Worm (Caenorhabditis elegans) whole organism, mixed stage, embryonic: ENCODE measurements around the gene txt-6.
A peak's percentile ranks its signal among the peaks of the same experiment; 100 is the strongest.

ENCODE experiments used
- M03D4.4 ChIP-seq: sonication (generic microtip); optimal IDR thresholded peaks from 2 replicates; lab custom pipeline; 2017; ENCODE audit warnings: mild to moderate bottlenecking, missing genetic modification characterization, missing compliant biosample characterization
- bed-3 ChIP-seq: fragments of 200-800 bp; sonication (Bioruptor generic); optimal IDR thresholded peaks from 3 replicates; lab custom pipeline; 2018; ENCODE audit warnings: mild to moderate bottlenecking, missing genetic modification characterization, moderate library complexity, missing compliant biosample characterization
- blmp-1 ChIP-seq: fragments of 150-350 bp; optimal IDR thresholded peaks from 2 replicates; lab custom pipeline; 2014; ENCODE audit warnings: missing biosample characterization, missing genetic modification characterization
- ceh-39 ChIP-seq: fragments of 150-350 bp; optimal IDR thresholded peaks from 2 replicates; lab custom pipeline; 2014; ENCODE audit warnings: missing biosample characterization, missing genetic modification characterization
- ceh-43 ChIP-seq: fragments of 200-800 bp; sonication (Bioruptor generic); optimal IDR thresholded peaks from 2 replicates; lab custom pipeline; 2018; ENCODE audit warnings: mild to moderate bottlenecking, missing genetic modification characterization, moderate library complexity, missing compliant biosample characterization
- ceh-83 ChIP-seq: fragments of 200-800 bp; sonication (Bioruptor generic); optimal IDR thresholded peaks from 2 replicates; lab custom pipeline; 2018; ENCODE audit warnings: mild to moderate bottlenecking, missing genetic modification characterization, missing compliant biosample characterization
- ces-1 ChIP-seq: fragments of 150-350 bp; optimal IDR thresholded peaks from 2 replicates; lab custom pipeline; 2014; ENCODE audit warnings: missing biosample characterization, missing genetic modification reagents, missing genetic modification characterization
- cnd-1 ChIP-seq: fragments of 200-800 bp; sonication (Bioruptor generic); optimal IDR thresholded peaks from 2 replicates; lab custom pipeline; 2018; ENCODE audit warnings: mild to moderate bottlenecking, missing genetic modification characterization, missing compliant biosample characterization
- drap-1 ChIP-seq: fragments of 200-800 bp; sonication (Bioruptor generic); optimal IDR thresholded peaks from 3 replicates; lab custom pipeline; 2018; ENCODE audit warnings: mild to moderate bottlenecking, missing genetic modification characterization, missing compliant biosample characterization
- elt-3 ChIP-seq: fragments of 150-350 bp; optimal IDR thresholded peaks from 2 replicates; lab custom pipeline; 2014; ENCODE audit warnings: missing biosample characterization, missing genetic modification characterization
- flh-1 ChIP-seq: fragments of 200-800 bp; sonication (Bioruptor generic); optimal IDR thresholded peaks from 2 replicates; lab custom pipeline; 2018; ENCODE audit warnings: mild to moderate bottlenecking, missing genetic modification characterization, moderate library complexity, missing compliant biosample characterization
- ham-2 ChIP-seq: fragments of 200-800 bp; sonication (Bioruptor generic); optimal IDR thresholded peaks from 2 replicates; lab custom pipeline; 2018; ENCODE audit warnings: mild to moderate bottlenecking, missing genetic modification characterization, missing compliant biosample characterization
- hlh-1 ChIP-seq: fragments of 150-350 bp; optimal IDR thresholded peaks from 2 replicates; lab custom pipeline; 2014; ENCODE audit warnings: missing biosample characterization, missing genetic modification reagents, missing genetic modification characterization
- lin-13 ChIP-seq: fragments of 150-350 bp; optimal IDR thresholded peaks from 2 replicates; lab custom pipeline; 2014; ENCODE audit warnings: missing biosample characterization, missing genetic modification characterization
- lin-32 ChIP-seq: fragments of 200-800 bp; sonication (Bioruptor generic); optimal IDR thresholded peaks from 2 replicates; lab custom pipeline; 2018; ENCODE audit warnings: mild to moderate bottlenecking, missing genetic modification characterization, missing compliant biosample characterization
- lsy-2 ChIP-seq: fragments of 150-350 bp; optimal IDR thresholded peaks from 2 replicates; lab custom pipeline; 2014; ENCODE audit warnings: missing biosample characterization, missing genetic modification characterization
- mab-5 ChIP-seq: fragments of 150-350 bp; optimal IDR thresholded peaks from 2 replicates; lab custom pipeline; 2014; ENCODE audit warnings: missing biosample characterization, missing genetic modification characterization
- mep-1 ChIP-seq: fragments of 150-350 bp; optimal IDR thresholded peaks from 2 replicates; lab custom pipeline; 2017; ENCODE audit warnings: missing biosample characterization, missing genetic modification reagents, missing genetic modification characterization, inconsistent platforms
- mls-2 ChIP-seq: sonication (generic microtip); optimal IDR thresholded peaks from 2 replicates; lab custom pipeline; 2016; ENCODE audit warnings: mild to moderate bottlenecking, missing genetic modification characterization, moderate library complexity, missing compliant biosample characterization
- nhr-12 ChIP-seq: fragments of 150-350 bp; optimal IDR thresholded peaks from 2 replicates; lab custom pipeline; 2014; ENCODE audit warnings: missing biosample characterization, missing genetic modification characterization
- nhr-2 ChIP-seq: fragments of 150-350 bp; optimal IDR thresholded peaks from 2 replicates; lab custom pipeline; 2014; ENCODE audit warnings: missing biosample characterization, missing genetic modification characterization
- nhr-237 ChIP-seq: fragments of 150-350 bp; optimal IDR thresholded peaks from 2 replicates; lab custom pipeline; 2014; ENCODE audit warnings: missing biosample characterization, missing genetic modification characterization
- nhr-28 ChIP-seq: fragments of 150-350 bp; optimal IDR thresholded peaks from 2 replicates; lab custom pipeline; 2014; ENCODE audit warnings: missing biosample characterization, missing genetic modification characterization
- nhr-76 ChIP-seq: sonication (generic microtip); optimal IDR thresholded peaks from 2 replicates; lab custom pipeline; 2017; ENCODE audit warnings: missing biosample characterization, missing genetic modification characterization
- pha-4 ChIP-seq: fragments of 150-350 bp; optimal IDR thresholded peaks from 2 replicates; lab custom pipeline; 2018; ENCODE audit warnings: missing biosample characterization, missing genetic modification reagents, missing genetic modification characterization
- sem-2 ChIP-seq: fragments of 200-800 bp; sonication (Bioruptor generic); optimal IDR thresholded peaks from 2 replicates; lab custom pipeline; 2018; ENCODE audit warnings: mild to moderate bottlenecking, missing genetic modification characterization, missing compliant biosample characterization
- snpc-4 ChIP-seq: fragments of 150-350 bp; optimal IDR thresholded peaks from 2 replicates; lab custom pipeline; 2014; ENCODE audit warnings: missing biosample characterization, missing genetic modification characterization
- sptf-1 ChIP-seq: sonication (generic microtip); optimal IDR thresholded peaks from 2 replicates; lab custom pipeline; 2017; ENCODE audit warnings: mild to moderate bottlenecking, missing genetic modification characterization, moderate library complexity, missing compliant biosample characterization
- tbx-8 ChIP-seq: fragments of 200-800 bp; sonication (Bioruptor generic); optimal IDR thresholded peaks from 2 replicates; lab custom pipeline; 2018; ENCODE audit warnings: mild to moderate bottlenecking, missing genetic modification characterization, moderate library complexity, missing compliant biosample characterization
- unc-120 ChIP-seq: sonication (generic microtip); optimal IDR thresholded peaks from 2 replicates; lab custom pipeline; 2017; ENCODE audit warnings: missing genetic modification characterization, missing compliant biosample characterization; ENCODE audit not compliant: poor library complexity, severe bottlenecking
- unc-62 ChIP-seq: fragments of 150-350 bp; optimal IDR thresholded peaks from 2 replicates; lab custom pipeline; 2014; ENCODE audit warnings: missing biosample characterization, missing genetic modification reagents, missing genetic modification characterization
- zip-8 ChIP-seq: fragments of 150-350 bp; optimal IDR thresholded peaks from 2 replicates; lab custom pipeline; 2014; ENCODE audit warnings: missing biosample characterization, missing genetic modification characterization
- ztf-11 ChIP-seq: fragments of 150-350 bp; optimal IDR thresholded peaks from 2 replicates; lab custom pipeline; 2014; ENCODE audit warnings: missing biosample characterization, missing genetic modification characterization

The txt-6 gene

DNA sequence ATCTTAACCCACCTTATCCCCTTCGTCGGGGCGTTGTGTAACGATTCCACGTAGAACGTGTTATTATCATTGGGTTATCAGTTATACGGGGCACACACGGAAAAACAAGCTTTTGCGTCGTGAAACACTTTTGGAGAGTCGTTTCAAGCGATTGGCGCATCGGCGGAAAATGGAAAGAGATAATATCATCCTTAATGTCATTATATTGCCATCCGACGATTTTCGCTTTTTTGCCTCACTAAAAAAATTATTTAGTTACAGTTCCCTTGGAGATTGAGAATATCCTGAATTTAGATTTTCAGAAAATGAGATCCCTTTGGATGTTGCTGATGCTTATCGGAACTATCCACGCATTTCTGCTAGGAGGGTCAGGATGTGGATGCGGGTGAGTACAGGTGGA is 41.8 kb upstream of the txt-6 start, which contains the start of gene F41F3.8:
F41F3.8 (plus strand) TSS at position 301 of the 400 bp plus-strand sequence.
- TF ChIP-seq mls-2 (tag; lab: Kevin White, UChicago): no peak
- no peak for TF ChIP-seq flh-1 (GFP tag; lab: Kevin White, UChicago)
- TF ChIP-seq tbx-8 (GFP tag; lab: Kevin White, UChicago): no peak
- no peak for TF ChIP-seq drap-1 (GFP tag; lab: Kevin White, UChicago)
- TF ChIP-seq nhr-2: no peak

DNA sequence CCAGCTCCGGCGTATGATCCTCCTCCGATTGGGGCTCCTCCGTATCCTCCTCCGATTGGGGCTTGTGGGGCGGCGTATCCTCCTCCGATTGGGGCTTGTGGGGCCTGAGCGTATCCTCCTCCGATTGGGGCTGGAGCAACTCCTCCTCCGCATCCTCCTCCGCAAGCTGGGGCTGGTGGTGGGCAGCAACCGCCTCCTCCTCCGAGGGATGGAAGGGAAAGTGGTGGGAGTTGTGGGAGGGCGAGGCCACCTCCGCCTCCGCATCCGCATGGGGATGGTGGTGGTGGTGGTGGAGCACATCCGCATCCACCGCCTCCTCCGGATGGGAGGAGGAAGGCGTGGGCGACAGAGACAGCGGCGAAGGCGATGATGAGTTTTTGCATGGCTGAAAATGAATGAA is 41.1 kb upstream of the txt-6 start, which contains the start of gene F41F3.3:
F41F3.3 (minus strand) TSS at position 383 of the 400 bp plus-strand sequence.
- TF ChIP-seq lin-32 (GFP tag; lab: Kevin White, UChicago): peak; percentile 23
- TF ChIP-seq drap-1 (GFP tag; lab: Kevin White, UChicago): peak; percentile 15
- TF ChIP-seq nhr-28 (tag; lab: Kevin White, UChicago): no peak
- TF ChIP-seq M03D4.4 (tag; lab: Kevin White, UChicago): peak; percentile 34
- peak; percentile 18 for TF ChIP-seq unc-120 (tag; lab: Kevin White, UChicago)
- TF ChIP-seq bed-3 (GFP tag; lab: Kevin White, UChicago): peak; percentile 57
- no peak for TF ChIP-seq pha-4
- TF ChIP-seq lsy-2: no peak
- no peak for TF ChIP-seq ceh-39
- TF ChIP-seq ztf-11 (tag; lab: Kevin White, UChicago): no peak
- no peak for TF ChIP-seq nhr-237 (tag; lab: Kevin White, UChicago)
- TF ChIP-seq nhr-2: no peak
- no peak for TF ChIP-seq nhr-76 (tag; lab: Kevin White, UChicago)
- no peak for TF ChIP-seq snpc-4 (tag; lab: Kevin White, UChicago)
- TF ChIP-seq ceh-83 (GFP tag; lab: Kevin White, UChicago): no peak
- TF ChIP-seq mab-5 (tag; lab: Kevin White, UChicago): no peak
- TF ChIP-seq elt-3 (tag; lab: Kevin White, UChicago): no peak
- no peak for TF ChIP-seq lin-13
- no peak for TF ChIP-seq unc-62 (GFP tag; lab: Kevin White, UChicago)
- TF ChIP-seq sptf-1: peak; percentile 64
- no peak for TF ChIP-seq ceh-43 (GFP tag; lab: Kevin White, UChicago)
- TF ChIP-seq flh-1 (GFP tag; lab: Kevin White, UChicago): no peak
- no peak for TF ChIP-seq ces-1 (GFP tag; lab: Kevin White, UChicago)
- TF ChIP-seq ham-2 (GFP tag; lab: Kevin White, UChicago): no peak
- no peak for TF ChIP-seq tbx-8 (GFP tag; lab: Kevin White, UChicago)
- TF ChIP-seq mep-1 (tag; lab: Kevin White, UChicago): no peak
- TF ChIP-seq hlh-1 (tag; lab: Kevin White, UChicago): no peak
- TF ChIP-seq sem-2 (GFP tag; lab: Kevin White, UChicago): peak; percentile 14
- TF ChIP-seq nhr-12 (tag; lab: Kevin White, UChicago): no peak
- TF ChIP-seq zip-8: no peak
- peak; percentile 68 for TF ChIP-seq mls-2 (tag; lab: Kevin White, UChicago)
- TF ChIP-seq cnd-1 (tag; lab: Kevin White, UChicago): no peak
- no peak for TF ChIP-seq blmp-1 (tag; lab: Kevin White, UChicago)

ce11 chrV:4647279-4647819 is 40.6 kb upstream of the txt-6 start:
- TF ChIP-seq hlh-1 (tag; lab: Kevin White, UChicago) (no peak), blmp-1 (tag; lab: Kevin White, UChicago) (no peak), nhr-237 (tag; lab: Kevin White, UChicago) (peak; percentile 55), snpc-4 (tag; lab: Kevin White, UChicago) (no peak)

DNA sequence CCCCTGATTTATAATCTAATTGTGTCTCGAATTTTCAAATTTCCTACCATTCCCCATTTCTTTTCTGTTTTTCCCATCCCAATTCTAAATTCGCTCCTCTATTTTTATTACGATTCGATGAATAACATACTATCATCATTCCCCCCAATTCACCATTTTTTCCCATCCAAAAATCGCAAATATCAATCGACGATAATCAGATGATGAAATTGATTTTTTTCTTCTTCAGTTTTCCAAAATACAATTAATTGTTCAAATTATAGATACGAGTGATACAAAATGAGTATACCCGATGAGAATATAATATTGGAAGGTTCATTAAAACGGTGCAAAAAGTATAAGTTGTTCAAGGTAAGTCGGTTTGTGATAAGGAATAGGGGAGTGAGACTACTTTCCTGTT is 36.0 kb upstream of the txt-6 start, which contains the start of gene soc-1:
soc-1 (plus strand) TSS at position 262 of the 400 bp plus-strand sequence.
- TF ChIP-seq ceh-39 (no peak), lin-13 (no peak), nhr-28 (tag; lab: Kevin White, UChicago) (no peak), sptf-1 (no peak), lsy-2 (no peak), ztf-11 (tag; lab: Kevin White, UChicago) (no peak), elt-3 (tag; lab: Kevin White, UChicago) (no peak)
